Fruit fly (Drosophila melanogaster) whole organism, pupa: ENCODE results near the gene mEFG1.

Experiments
- CG10348 ChIP-seq: fragments of 200-800 bp; sonication (Bioruptor generic); IDR thresholded peaks from 2 replicates; pipeline ENCODE4 v1.3.6; 2022; ENCODE audit warnings: missing biosample characterization, missing genetic modification characterization
- CG12605 ChIP-seq: fragments of 200-800 bp; sonication (Bioruptor generic); IDR thresholded peaks from 2 replicates; pipeline ENCODE4 v1.3.6; 2022; ENCODE audit warnings: missing biosample characterization, missing genetic modification characterization
- CG14655 ChIP-seq: fragments of 200-800 bp; sonication (Bioruptor generic); optimal IDR thresholded peaks from 3 replicates; lab custom pipeline; 2017; ENCODE audit warnings: mild to moderate bottlenecking, missing biosample characterization, missing genetic modification reagents, missing genetic modification characterization
- CG15710 ChIP-seq: fragments of 200-800 bp; sonication (Bioruptor generic); optimal IDR thresholded peaks from 2 replicates; lab custom pipeline; 2018; ENCODE audit warnings: missing biosample characterization, mild to moderate bottlenecking, missing genetic modification characterization, moderate library complexity
- CG17806 ChIP-seq: fragments of 200-800 bp; sonication (Bioruptor generic); optimal IDR thresholded peaks from 2 replicates; lab custom pipeline; 2018; ENCODE audit warnings: missing biosample characterization, mild to moderate bottlenecking, missing genetic modification characterization, moderate library complexity
- CG32121 ChIP-seq: fragments of 200-800 bp; sonication (Bioruptor generic); IDR thresholded peaks from 2 replicates; pipeline ENCODE4 v1.3.6; 2022; ENCODE audit warnings: missing biosample characterization, missing genetic modification characterization
- CG34367 ChIP-seq: fragments of 200-800 bp; sonication (Bioruptor generic); optimal IDR thresholded peaks from 2 replicates; lab custom pipeline; 2018; ENCODE audit warnings: missing biosample characterization, mild to moderate bottlenecking, missing genetic modification characterization
- CG4496 ChIP-seq: fragments of 200-800 bp; sonication (Bioruptor generic); IDR thresholded peaks from 3 replicates; pipeline ENCODE4 v1.3.6; 2022; ENCODE audit warnings: missing biosample characterization, missing genetic modification characterization
- CG9948 ChIP-seq: fragments of 200-800 bp; sonication (Bioruptor generic); optimal IDR thresholded peaks from 2 replicates; lab custom pipeline; 2018; ENCODE audit warnings: missing biosample characterization, mild to moderate bottlenecking, missing genetic modification characterization, moderate library complexity
- Pif1B ChIP-seq: fragments of 200-800 bp; sonication (Bioruptor generic); optimal IDR thresholded peaks from 3 replicates; lab custom pipeline; 2016; ENCODE audit warnings: missing biosample characterization, missing genetic modification characterization
- gl ChIP-seq: fragments of 200-800 bp; sonication (Bioruptor generic); optimal IDR thresholded peaks from 2 replicates; lab custom pipeline; 2018; ENCODE audit warnings: missing biosample characterization, mild to moderate bottlenecking, missing genetic modification characterization

dm6 chr2L:7264396-7264795 is 41.5 kb upstream of the mEFG1 start:
- TF ChIP-seq CG15710 (tag; lab: Kevin White, UChicago) (no peak), CG34367 (tag; lab: Kevin White, UChicago) (no peak), CG17806 (no peak), gl (tag; lab: Kevin White, UChicago) (no peak), CG10348 (no peak), CG32121 (GFP tag; lab: Robert Waterston, UW) (no peak), CG9948 (tag; lab: Kevin White, UChicago) (no peak), Pif1B (GFP tag; lab: Kevin White, UChicago) (no peak), CG12605 (GFP tag; lab: Robert Waterston, UW) (no peak), CG4496 (GFP tag; lab: Robert Waterston, UW) (no peak), CG14655 (no peak)
